Fruit fly (Drosophila melanogaster) whole organism, pupa: ENCODE results near the gene CG42811.

Experiments used
- CG13204 ChIP-seq: fragments of 200-800 bp; sonication (Bioruptor generic); optimal IDR thresholded peaks from 2 replicates; lab custom pipeline; 2018; ENCODE audit warnings: missing biosample characterization, mild to moderate bottlenecking, missing genetic modification characterization, moderate library complexity
- CG4496 ChIP-seq: fragments of 200-800 bp; sonication (Bioruptor generic); IDR thresholded peaks from 3 replicates; pipeline ENCODE4 v1.3.6; 2022; ENCODE audit warnings: missing biosample characterization, missing genetic modification characterization
- CG9948 ChIP-seq: fragments of 200-800 bp; sonication (Bioruptor generic); optimal IDR thresholded peaks from 2 replicates; lab custom pipeline; 2018; ENCODE audit warnings: missing biosample characterization, mild to moderate bottlenecking, missing genetic modification characterization, moderate library complexity
- EcR ChIP-seq: fragments of 200-800 bp; sonication (Bioruptor generic); optimal IDR thresholded peaks from 3 replicates; lab custom pipeline; 2019; ENCODE audit warnings: missing biosample characterization, missing genetic modification characterization, mild to moderate bottlenecking, moderate library complexity, missing genetic modification reagents
- rn ChIP-seq: fragments of 200-800 bp; sonication (Bioruptor generic); IDR thresholded peaks from 2 replicates; pipeline ENCODE4 v1.3.6; 2022; ENCODE audit warnings: missing biosample characterization, missing genetic modification characterization

- TF ChIP-seq EcR (GFP tag; lab: Kevin White, UChicago) = no peak
- no peak for TF ChIP-seq CG13204 (GFP tag; lab: Kevin White, UChicago)
- TF ChIP-seq CG9948 = no peak
- TF ChIP-seq rn (GFP tag; lab: Robert Waterston, UW) = no peak
- TF ChIP-seq CG4496 = no peak
These were observed 17.9 kb upstream of the CG42811 start, which contains the start of gene CG17780 for dm6 chr3R:24384952-24385351.
